Worm (Caenorhabditis elegans) whole organism, L2 larva: ENCODE measurements around the gene F13H8.6.

Source experiments
- C34F6.9 ChIP-seq: fragments of 150-350 bp; optimal IDR thresholded peaks from 2 replicates; lab custom pipeline; 2014; ENCODE audit warnings: missing biosample characterization, missing genetic modification characterization
- F13H6.1 ChIP-seq: sonication (generic microtip); optimal IDR thresholded peaks from 2 replicates; lab custom pipeline; 2016; ENCODE audit warnings: missing genetic modification characterization, missing compliant biosample characterization
- R02D3.7 ChIP-seq: fragments of 150-350 bp; optimal IDR thresholded peaks from 2 replicates; lab custom pipeline; 2014; ENCODE audit warnings: missing biosample characterization, missing genetic modification characterization
- Y55F3AM.14 ChIP-seq: fragments of 200-800 bp; sonication (Bioruptor generic); optimal IDR thresholded peaks from 2 replicates; lab custom pipeline; 2018; ENCODE audit warnings: mild to moderate bottlenecking, missing genetic modification characterization, missing compliant biosample characterization
- ZK546.5 ChIP-seq: sonication (generic microtip); optimal IDR thresholded peaks from 2 replicates; lab custom pipeline; 2017; ENCODE audit warnings: missing biosample characterization, missing genetic modification characterization
- ama-1 ChIP-seq: fragments of 150-350 bp; optimal IDR thresholded peaks from 2 replicates; lab custom pipeline; 2018; ENCODE audit warnings: inconsistent platforms
- blmp-1 ChIP-seq: sonication (generic microtip); optimal IDR thresholded peaks from 2 replicates; lab custom pipeline; 2017; ENCODE audit warnings: missing genetic modification characterization, mild to moderate bottlenecking, missing compliant biosample characterization, antibody characterized with exemption, moderate library complexity; ENCODE audit not compliant: insufficient read depth
- ceh-16 ChIP-seq: fragments of 150-350 bp; optimal IDR thresholded peaks from 2 replicates; lab custom pipeline; 2014; ENCODE audit warnings: missing biosample characterization, missing genetic modification characterization
- ceh-82 ChIP-seq: fragments of 150-350 bp; optimal IDR thresholded peaks from 2 replicates; lab custom pipeline; 2014; ENCODE audit warnings: missing biosample characterization, missing genetic modification characterization
- crh-2 ChIP-seq: sonication (generic microtip); optimal IDR thresholded peaks from 2 replicates; lab custom pipeline; 2017; ENCODE audit warnings: missing biosample characterization, missing genetic modification characterization
- egl-27 ChIP-seq: sonication (generic microtip); optimal IDR thresholded peaks from 3 replicates; lab custom pipeline; 2017; ENCODE audit warnings: missing biosample characterization, missing genetic modification reagents, missing genetic modification characterization
- elt-3 ChIP-seq: sonication (generic microtip); optimal IDR thresholded peaks from 2 replicates; lab custom pipeline; 2017; ENCODE audit warnings: missing biosample characterization, missing genetic modification characterization
- fos-1 ChIP-seq: fragments of 150-350 bp; optimal IDR thresholded peaks from 2 replicates; lab custom pipeline; 2014; ENCODE audit warnings: missing biosample characterization, missing genetic modification characterization
- gmeb-1 ChIP-seq: fragments of 150-350 bp; optimal IDR thresholded peaks from 2 replicates; lab custom pipeline; 2014; ENCODE audit warnings: missing biosample characterization, missing genetic modification characterization
- lin-11 ChIP-seq: fragments of 150-350 bp; sonication (generic microtip); optimal IDR thresholded peaks from 2 replicates; lab custom pipeline; 2014; ENCODE audit warnings: missing biosample characterization, missing genetic modification characterization, inconsistent platforms, mixed read lengths
- lin-13 ChIP-seq: fragments of 150-350 bp; optimal IDR thresholded peaks from 2 replicates; lab custom pipeline; 2014; ENCODE audit warnings: missing biosample characterization, missing genetic modification reagents, missing genetic modification characterization
- lsy-2 ChIP-seq, 2 experiments: fragments of 150-350 bp in 1 of 2; sonication (generic microtip) in 1 of 2; optimal IDR thresholded peaks; 2 replicates each; lab custom pipeline; 2014 to 2017; ENCODE audit warnings: missing biosample characterization in 2 of 2, missing genetic modification characterization in 2 of 2
- mab-5 ChIP-seq: fragments of 150-350 bp; optimal IDR thresholded peaks from 2 replicates; lab custom pipeline; 2014; ENCODE audit warnings: missing biosample characterization, missing genetic modification characterization
- nhr-129 ChIP-seq: fragments of 150-350 bp; optimal IDR thresholded peaks from 2 replicates; lab custom pipeline; 2014; ENCODE audit warnings: missing biosample characterization, missing genetic modification characterization
- nhr-21 ChIP-seq: fragments of 150-350 bp; optimal IDR thresholded peaks from 2 replicates; lab custom pipeline; 2014; ENCODE audit warnings: missing biosample characterization, missing genetic modification characterization
- nhr-23 ChIP-seq: fragments of 150-350 bp; optimal IDR thresholded peaks from 2 replicates; lab custom pipeline; 2014; ENCODE audit warnings: missing biosample characterization, missing genetic modification reagents, missing genetic modification characterization
- nhr-25 ChIP-seq: fragments of 150-350 bp; sonication (generic microtip); optimal IDR thresholded peaks from 3 replicates; lab custom pipeline; 2014; ENCODE audit warnings: missing biosample characterization, missing genetic modification characterization
- peb-1 ChIP-seq: fragments of 150-350 bp; optimal IDR thresholded peaks from 2 replicates; lab custom pipeline; 2014; ENCODE audit warnings: missing biosample characterization, missing genetic modification characterization
- sem-4 ChIP-seq: fragments of 150-350 bp; optimal IDR thresholded peaks from 2 replicates; lab custom pipeline; 2014; ENCODE audit warnings: missing biosample characterization, missing genetic modification reagents, missing genetic modification characterization
- skn-1 ChIP-seq: sonication (generic microtip); optimal IDR thresholded peaks from 2 replicates; lab custom pipeline; 2017; ENCODE audit warnings: missing biosample characterization, missing genetic modification characterization
- sma-9 ChIP-seq, 2 experiments: fragments of 150-350 bp in 1 of 2; sonication (generic microtip) in 1 of 2; optimal IDR thresholded peaks; 2 replicates each; lab custom pipeline; 2014 to 2016; ENCODE audit warnings: missing genetic modification characterization in 2 of 2, mild to moderate bottlenecking in 1 of 2, missing biosample characterization in 1 of 2, missing compliant biosample characterization in 1 of 2, missing genetic modification reagents in 1 of 2, moderate library complexity in 1 of 2
- unc-39 ChIP-seq: fragments of 150-350 bp; optimal IDR thresholded peaks from 2 replicates; lab custom pipeline; 2014; ENCODE audit warnings: missing biosample characterization, missing genetic modification characterization
- unc-55 ChIP-seq: fragments of 150-350 bp; sonication (generic microtip); optimal IDR thresholded peaks from 3 replicates; lab custom pipeline; 2014; ENCODE audit warnings: missing biosample characterization, missing genetic modification reagents, missing genetic modification characterization
- unc-62 ChIP-seq: fragments of 150-350 bp; optimal IDR thresholded peaks from 2 replicates; lab custom pipeline; 2014; ENCODE audit warnings: missing biosample characterization, missing genetic modification reagents, missing genetic modification characterization
- ztf-11 ChIP-seq: sonication (generic microtip); optimal IDR thresholded peaks from 2 replicates; lab custom pipeline; 2017; ENCODE audit warnings: missing biosample characterization, missing genetic modification characterization

The F13H8.6 gene

DNA sequence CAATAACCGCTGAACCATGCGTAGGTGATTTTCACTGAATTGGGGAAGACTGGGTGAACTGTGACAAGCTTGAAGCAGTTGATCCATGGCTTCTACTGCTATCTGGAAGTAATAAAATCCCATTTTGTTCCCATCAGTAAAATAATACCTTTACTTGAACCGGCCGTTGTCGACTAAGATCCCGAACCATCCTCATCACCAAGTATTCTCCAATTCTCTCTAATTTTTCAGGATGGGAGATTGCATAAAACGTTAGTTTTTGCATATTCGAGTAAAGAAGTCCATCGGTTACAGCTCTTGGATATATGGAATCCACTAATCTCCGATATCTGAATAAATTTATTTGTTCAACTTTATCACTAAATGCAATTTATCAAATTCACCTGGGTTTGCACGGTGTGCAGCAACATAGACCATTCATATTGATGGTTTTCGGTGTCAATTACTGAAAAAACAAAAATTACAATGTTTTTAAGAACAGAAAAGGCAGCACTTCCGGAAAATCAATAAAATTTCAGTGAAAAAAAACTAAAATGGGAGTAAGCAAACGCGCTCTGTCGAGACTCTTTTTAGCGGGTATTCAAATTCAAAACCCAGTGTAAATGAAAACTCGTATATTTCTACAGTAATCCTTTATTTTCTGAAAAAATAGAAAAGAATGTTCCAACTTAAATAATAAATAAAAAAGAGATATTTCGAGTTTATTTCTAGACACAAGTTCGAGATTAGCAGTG lies 34.1 kb upstream of the F13H8.6 start, which contains the start of gene efr-3:
TSS of gene efr-3 (minus strand) at position 505 of the 734 bp plus-strand sequence.
- TF ChIP-seq crh-2, result peak; percentile 56
- no peak for TF ChIP-seq ceh-82 (tag; lab: Kevin White, UChicago)
- TF ChIP-seq mab-5 (tag; lab: Kevin White, UChicago), result peak; percentile 41
- peak; percentile 16 for TF ChIP-seq sma-9 (GFP tag; optimal IDR thresholded peaks at IDR 0.05; lab: Kevin White, UChicago)
- no peak for TF ChIP-seq sma-9 (tag; optimal IDR thresholded peaks at IDR 0.05; lab: Kevin White, UChicago)
- TF ChIP-seq ZK546.5 (tag; lab: Kevin White, UChicago), result no peak
- peak; percentile 58 to 79 for TF ChIP-seq lsy-2 (tag; optimal IDR thresholded peaks at IDR 0.05; lab: Kevin White, UChicago)
- peak; percentile 78 for TF ChIP-seq C34F6.9 (tag; lab: Kevin White, UChicago)
- peak; percentile 92 for TF ChIP-seq gmeb-1 (tag; lab: Kevin White, UChicago)
- TF ChIP-seq unc-55 (GFP tag; lab: Kevin White, UChicago), result peak; percentile 86
- no peak for TF ChIP-seq ama-1 (lab: Kevin White, UChicago)
- TF ChIP-seq lin-13 (GFP tag; lab: Kevin White, UChicago), result peak; percentile 46
- TF ChIP-seq nhr-25 (tag; lab: Kevin White, UChicago), result no peak

DNA sequence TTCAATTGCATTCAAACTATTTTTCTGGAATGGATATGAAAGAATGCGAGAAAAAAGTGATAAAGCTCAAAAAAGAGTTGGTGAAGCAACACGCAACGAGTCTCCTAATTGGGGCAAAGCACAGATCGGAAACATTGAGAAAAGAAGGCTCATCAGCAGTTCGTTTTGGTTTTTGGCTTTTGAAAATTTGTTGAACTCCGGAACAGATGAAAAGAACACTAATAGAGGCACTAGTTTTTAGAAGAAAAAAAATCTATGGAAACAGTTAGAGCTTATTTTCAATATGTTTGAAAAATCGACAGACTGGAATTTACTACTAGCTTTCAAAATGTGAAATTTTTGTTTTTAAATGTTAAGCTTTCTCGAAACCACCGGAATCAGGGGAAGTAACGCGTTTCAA lies 25.1 kb upstream of the F13H8.6 start:
- TF ChIP-seq elt-3 (tag; lab: Kevin White, UChicago) (no peak), C34F6.9 (tag; lab: Kevin White, UChicago) (no peak), R02D3.7 (no peak), sem-4 (tag; lab: Kevin White, UChicago) (no peak)

DNA sequence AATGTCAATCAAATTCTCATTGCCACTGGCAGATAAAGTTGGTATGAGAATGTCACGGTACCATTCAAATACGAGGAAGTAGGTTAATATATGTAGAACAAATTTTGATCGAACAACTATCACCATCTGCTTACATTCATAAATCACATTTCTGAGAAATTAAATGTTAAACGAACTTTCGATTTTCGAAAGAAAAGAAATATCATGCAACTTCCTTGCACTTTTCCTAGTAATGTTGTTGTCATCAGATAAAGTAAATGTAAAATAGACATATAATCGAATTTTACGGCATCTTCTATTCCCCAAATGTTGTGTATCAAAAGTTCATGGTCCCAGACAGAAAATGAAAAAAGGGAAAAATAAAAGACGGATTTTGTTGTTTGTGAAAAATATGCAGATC lies 24.7 kb upstream of the F13H8.6 start:
- TF ChIP-seq lsy-2 (tag; optimal IDR thresholded peaks at IDR 0.05; lab: Kevin White, UChicago) (peak in 1 of 2 experiments; percentile 10), unc-39 (no peak)

DNA sequence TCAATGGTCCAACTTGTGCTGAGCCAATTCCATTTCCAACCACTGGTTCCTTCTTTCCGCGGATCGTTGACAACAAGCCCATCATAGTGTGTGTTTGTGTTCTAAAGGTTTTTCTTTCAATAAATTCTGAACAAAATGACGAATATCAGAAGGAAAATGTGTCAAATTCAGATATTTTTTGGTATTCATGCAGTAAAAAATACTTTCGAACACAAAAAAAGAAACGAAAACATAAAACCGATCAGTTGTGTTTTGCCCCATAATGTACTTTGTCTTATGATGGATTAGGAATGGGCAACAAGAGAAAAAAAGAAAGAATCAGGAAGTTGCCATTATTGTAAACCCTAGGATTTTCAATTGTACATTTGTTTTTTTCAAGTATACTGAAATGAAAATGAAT lies 22.4 kb upstream of the F13H8.6 start, which contains the start of gene glb-10:
TSS of gene glb-10 (minus strand) at position 101 of the 400 bp plus-strand sequence.
- TF ChIP-seq nhr-129 (no peak), peb-1 (tag; lab: Kevin White, UChicago) (no peak), nhr-21 (no peak), sma-9 (GFP tag; optimal IDR thresholded peaks at IDR 0.05; lab: Kevin White, UChicago) (no peak), sma-9 (tag; optimal IDR thresholded peaks at IDR 0.05; lab: Kevin White, UChicago) (no peak), blmp-1 (no peak)

DNA sequence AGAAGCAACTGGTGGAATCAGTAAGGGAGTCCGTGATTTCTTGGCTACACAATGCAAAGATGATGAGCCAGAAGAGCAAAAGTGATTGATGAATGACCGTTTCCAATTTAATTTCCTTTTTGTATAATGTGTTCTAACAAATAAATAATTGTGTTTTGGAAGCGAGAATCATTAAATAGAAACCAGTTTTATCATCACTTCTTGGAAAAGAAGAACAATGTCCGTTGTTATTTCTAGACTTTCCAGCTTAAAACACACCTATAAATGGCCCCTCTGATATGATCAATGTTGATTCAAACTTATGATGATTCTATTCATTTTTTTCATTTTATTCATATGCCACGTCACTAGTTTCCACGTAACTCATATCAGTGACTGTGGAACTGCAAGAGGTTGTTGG lies 19.4 kb upstream of the F13H8.6 start, which contains the start of gene C29F5.8:
TSS of gene C29F5.8 (plus strand) at position 301 of the 400 bp plus-strand sequence.
- TF ChIP-seq elt-3 (tag; lab: Kevin White, UChicago) (no peak), unc-62 (GFP tag; lab: Kevin White, UChicago) (no peak), nhr-25 (tag; lab: Kevin White, UChicago) (no peak), C34F6.9 (tag; lab: Kevin White, UChicago) (no peak), skn-1 (no peak), nhr-21 (no peak), lin-13 (GFP tag; lab: Kevin White, UChicago) (no peak), nhr-23 (tag; lab: Kevin White, UChicago) (no peak), sma-9 (GFP tag; optimal IDR thresholded peaks at IDR 0.05; lab: Kevin White, UChicago) (no peak), sma-9 (tag; optimal IDR thresholded peaks at IDR 0.05; lab: Kevin White, UChicago) (no peak), gmeb-1 (tag; lab: Kevin White, UChicago) (no peak), fos-1 (tag; lab: Kevin White, UChicago) (no peak), unc-39 (no peak), lin-11 (tag; lab: Kevin White, UChicago) (no peak), ceh-16 (tag; lab: Kevin White, UChicago) (no peak)

DNA sequence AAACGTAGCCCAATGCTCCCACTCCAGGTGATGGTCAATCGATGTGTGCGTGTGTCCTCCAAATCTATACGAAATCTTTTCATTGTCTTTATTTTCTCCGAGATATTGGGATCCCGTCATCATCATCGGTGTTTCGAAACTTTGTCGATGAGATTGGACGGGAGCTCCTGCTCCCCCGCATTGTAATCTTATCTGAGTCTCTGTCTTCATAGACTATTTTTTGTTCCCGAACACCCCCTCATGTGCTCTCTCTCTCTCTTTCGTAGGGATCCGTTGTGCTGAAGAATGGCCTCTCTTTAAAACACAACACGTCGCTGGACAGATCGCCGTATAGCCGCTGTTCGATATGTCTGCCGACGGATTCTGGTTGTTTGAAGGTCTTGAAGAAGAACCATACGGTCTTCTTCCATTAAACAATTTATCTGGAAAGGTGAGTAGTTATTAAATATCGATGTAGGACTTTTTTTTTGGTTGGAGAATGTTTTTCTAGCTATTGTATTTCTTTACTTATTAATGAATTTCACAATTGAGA lies 16.5 kb upstream of the F13H8.6 start, which contains the start of gene C29F5.1:
TSS of gene C29F5.1 (plus strand) at position 317 of the 532 bp plus-strand sequence.
- TF ChIP-seq ztf-11 (tag; lab: Kevin White, UChicago) (no peak), F13H6.1 (peak; percentile 11), nhr-129 (peak; percentile 46), C34F6.9 (tag; lab: Kevin White, UChicago) (no peak), egl-27 (tag; lab: Kevin White, UChicago) (no peak), Y55F3AM.14 (GFP tag; lab: Kevin White, UChicago) (no peak), lin-11 (tag; lab: Kevin White, UChicago) (no peak), sma-9 (GFP tag; optimal IDR thresholded peaks at IDR 0.05; lab: Kevin White, UChicago) (peak; percentile 6), sma-9 (tag; optimal IDR thresholded peaks at IDR 0.05; lab: Kevin White, UChicago) (no peak), nhr-25 (tag; lab: Kevin White, UChicago) (no peak)
